Worm (Caenorhabditis elegans) whole organism, late embryonic: ENCODE measurements around the gene str-74.

Experiments used
- ceh-24 ChIP-seq: sonication (generic microtip); optimal IDR thresholded peaks from 2 replicates; lab custom pipeline; 2016; ENCODE audit warnings: mild to moderate bottlenecking, missing genetic modification characterization, missing compliant biosample characterization
- unc-3 ChIP-seq, 2 experiments: fragments of 200-800 bp in 1 of 2; sonication (Bioruptor generic) in 1 of 2; sonication (generic microtip) in 1 of 2; conservative IDR thresholded peaks in 1 of 2; optimal IDR thresholded peaks in 1 of 2; 2 replicates each; pipeline versions ENCODE4 v1.3.6 to Lab custom; 2016 to 2022; ENCODE audit warnings: missing compliant biosample characterization in 2 of 2, missing genetic modification characterization in 2 of 2, missing genetic modification reagents in 1 of 2

DNA sequence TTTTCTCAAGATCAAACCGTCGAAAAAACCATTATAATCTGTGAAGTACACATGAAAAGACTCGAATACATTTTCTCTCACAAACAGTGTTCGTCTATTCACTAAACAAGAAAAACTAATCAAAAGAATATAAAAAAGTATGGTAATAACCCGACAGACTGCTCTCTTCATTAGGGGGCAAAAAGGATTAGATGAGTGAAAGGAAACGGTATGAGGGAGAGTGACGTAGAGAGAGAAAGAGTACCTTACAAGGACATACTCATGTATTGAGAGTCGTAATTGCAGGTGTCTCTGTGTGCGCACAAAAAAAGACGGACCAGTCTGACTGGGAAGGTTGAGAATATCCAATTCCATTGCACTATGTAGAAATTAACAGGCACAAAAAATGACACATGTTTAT, 8.8 kb upstream of the str-74 start:
- no peak for TF ChIP-seq ceh-24
- no peak for TF ChIP-seq unc-3 (GFP tag; conservative IDR thresholded peaks at IDR 0.05; lab: Robert Waterston, UW)
- TF ChIP-seq unc-3 (tag; optimal IDR thresholded peaks at IDR 0.05; lab: Kevin White, UChicago): no peak
